Worm (Caenorhabditis elegans): ENCODE results near the gene wrt-3.

Gene wrt-3

ce11 chrIV:9477135-9477928 is at the start of gene wrt-3:
Gene wrt-3, minus strand, starts transcription at chrIV:9477456.
- TF ChIP-seq tbx-11 (GFP tag; IDR thresholded peaks at IDR 0.05) = peak; percentile 98
- TF ChIP-seq tra-4 (tag; optimal IDR thresholded peaks at IDR 0.05) = peak; percentile 87
- peak; percentile 99 for TF ChIP-seq scrt-1 (GFP tag; IDR thresholded peaks at IDR 0.05)
- peak; percentile 81 for TF ChIP-seq hmbx-1 (tag; optimal IDR thresholded peaks at IDR 0.05)
- no peak for TF ChIP-seq hmg-4 (GFP tag; optimal IDR thresholded peaks at IDR 0.05)
- TF ChIP-seq hnd-1 (tag; optimal IDR thresholded peaks at IDR 0.05) = peak; percentile 87
- TF ChIP-seq sea-1 (GFP tag; conservative IDR thresholded peaks at IDR 0.05) = no peak; the same call in 1 of the 2 replicates
- TF ChIP-seq flt-1 (GFP tag; IDR thresholded peaks at IDR 0.05) = peak; percentile 95
- peak; percentile 94 for TF ChIP-seq tbx-37 (GFP tag; conservative IDR thresholded peaks at IDR 0.05)
- TF ChIP-seq B0310.2 (tag; optimal IDR thresholded peaks at IDR 0.05) = peak; percentile 92
- peak; percentile 95 for TF ChIP-seq ceh-36 (tag; optimal IDR thresholded peaks at IDR 0.05)
- peak; percentile 98 for TF ChIP-seq pes-1 (GFP tag; IDR thresholded peaks at IDR 0.05)
- peak; percentile 91 for TF ChIP-seq F13C5.2 (tag; optimal IDR thresholded peaks at IDR 0.05)
- no peak for TF ChIP-seq ama-1 (optimal IDR thresholded peaks at IDR 0.05)
- peak; percentile 93 for TF ChIP-seq ceh-13 (GFP tag; optimal IDR thresholded peaks at IDR 0.05)
- peak; percentile 86 for TF ChIP-seq ets-7 (tag; optimal IDR thresholded peaks at IDR 0.05)
- TF ChIP-seq aly-1 (tag; optimal IDR thresholded peaks at IDR 0.05) = peak; percentile 95

ce11 chrIV:9527002-9527401 is 49.7 kb upstream of the wrt-3 start:
- no peak for TF ChIP-seq sea-1 (GFP tag; conservative IDR thresholded peaks at IDR 0.05)
- no peak for TF ChIP-seq flt-1 (GFP tag; IDR thresholded peaks at IDR 0.05)
- TF ChIP-seq hnd-1 (tag; optimal IDR thresholded peaks at IDR 0.05) = no peak
- TF ChIP-seq ama-1 (optimal IDR thresholded peaks at IDR 0.05) = no peak
- no peak for TF ChIP-seq pes-1 (GFP tag; IDR thresholded peaks at IDR 0.05)
- TF ChIP-seq hmg-4 (GFP tag; optimal IDR thresholded peaks at IDR 0.05) = no peak
- no peak for TF ChIP-seq F13C5.2 (tag; optimal IDR thresholded peaks at IDR 0.05)
- no peak for TF ChIP-seq scrt-1 (GFP tag; IDR thresholded peaks at IDR 0.05)
- TF ChIP-seq ceh-13 (GFP tag; optimal IDR thresholded peaks at IDR 0.05) = no peak
- no peak for TF ChIP-seq tra-4 (tag; optimal IDR thresholded peaks at IDR 0.05)
- no peak for TF ChIP-seq B0310.2 (tag; optimal IDR thresholded peaks at IDR 0.05)
- no peak for TF ChIP-seq hmbx-1 (tag; optimal IDR thresholded peaks at IDR 0.05)
- no peak for TF ChIP-seq tbx-37 (GFP tag; conservative IDR thresholded peaks at IDR 0.05)
- no peak for TF ChIP-seq tbx-11 (GFP tag; IDR thresholded peaks at IDR 0.05)
- no peak for TF ChIP-seq ceh-36 (tag; optimal IDR thresholded peaks at IDR 0.05)
- no peak for TF ChIP-seq aly-1 (tag; optimal IDR thresholded peaks at IDR 0.05)

ce11 chrIV:9525682-9526416 is 48.6 kb upstream of the wrt-3 start, which contains the start of gene elo-1:
Gene elo-1, plus strand, starts transcription at chrIV:9526366.
- TF ChIP-seq tbx-11 (GFP tag; IDR thresholded peaks at IDR 0.05) = no peak
- no peak for TF ChIP-seq ets-7 (tag; optimal IDR thresholded peaks at IDR 0.05)
- TF ChIP-seq F13C5.2 (tag; optimal IDR thresholded peaks at IDR 0.05) = no peak
- no peak for TF ChIP-seq ceh-36 (tag; optimal IDR thresholded peaks at IDR 0.05)
- TF ChIP-seq B0310.2 (tag; optimal IDR thresholded peaks at IDR 0.05) = no peak

DNA sequence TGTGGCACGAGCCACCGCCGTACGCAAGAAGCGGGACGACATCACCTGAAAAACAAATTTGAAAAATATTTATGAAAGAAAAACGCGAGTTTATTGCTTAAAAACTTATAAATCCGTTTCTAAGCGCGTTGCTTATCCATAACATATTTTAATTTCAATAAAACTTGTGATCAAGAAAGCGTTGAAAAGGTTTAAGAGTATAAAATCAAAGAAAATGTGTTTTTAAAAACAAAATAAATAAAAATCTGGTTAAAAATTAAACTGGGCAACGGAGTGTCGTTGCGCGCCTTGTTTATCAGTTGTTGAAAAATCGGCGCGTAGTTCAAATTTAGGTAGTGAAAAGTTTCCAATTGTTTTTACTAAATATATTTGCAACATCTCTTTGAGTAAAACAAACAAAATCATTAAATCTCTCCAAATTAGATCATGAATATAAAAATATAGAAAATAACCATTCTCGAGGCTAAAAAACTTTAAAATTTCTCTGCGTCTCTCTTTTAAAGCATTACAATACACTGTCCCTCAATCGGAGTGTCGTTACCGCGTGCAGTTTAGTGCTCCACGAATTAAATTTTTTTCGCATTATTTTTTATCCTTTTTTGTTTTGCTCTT is 47.7 kb upstream of the wrt-3 start, which contains the start of gene ndua-5:
Gene ndua-5, minus strand, starts transcription at position 51 of the 612 bp plus-strand sequence.
- peak; percentile 11 for TF ChIP-seq F13C5.2 (tag; optimal IDR thresholded peaks at IDR 0.05)
- TF ChIP-seq hmg-4 (GFP tag; optimal IDR thresholded peaks at IDR 0.05) = no peak

- TF ChIP-seq ceh-13 (GFP tag; optimal IDR thresholded peaks at IDR 0.05) (no peak), aly-1 (tag; optimal IDR thresholded peaks at IDR 0.05) (no peak), B0310.2 (tag; optimal IDR thresholded peaks at IDR 0.05) (no peak), tra-4 (tag; optimal IDR thresholded peaks at IDR 0.05) (no peak), tbx-37 (GFP tag; conservative IDR thresholded peaks at IDR 0.05) (no peak), flt-1 (GFP tag; IDR thresholded peaks at IDR 0.05) (no peak)
These were observed 45.9 kb upstream of the wrt-3 start for ce11 chrIV:9523139-9523538.

- TF ChIP-seq tbx-37 (GFP tag; conservative IDR thresholded peaks at IDR 0.05) (no peak), F13C5.2 (tag; optimal IDR thresholded peaks at IDR 0.05) (no peak), tra-4 (tag; optimal IDR thresholded peaks at IDR 0.05) (no peak), hmg-4 (GFP tag; optimal IDR thresholded peaks at IDR 0.05) (no peak), ceh-36 (tag; optimal IDR thresholded peaks at IDR 0.05) (no peak), pes-1 (GFP tag; IDR thresholded peaks at IDR 0.05) (no peak), sea-1 (GFP tag; conservative IDR thresholded peaks at IDR 0.05) (no peak), ets-7 (tag; optimal IDR thresholded peaks at IDR 0.05) (no peak), scrt-1 (GFP tag; IDR thresholded peaks at IDR 0.05) (no peak), hnd-1 (tag; optimal IDR thresholded peaks at IDR 0.05) (no peak), B0310.2 (tag; optimal IDR thresholded peaks at IDR 0.05) (no peak)
These were observed 43.4 kb upstream of the wrt-3 start for ce11 chrIV:9520629-9521028.

DNA sequence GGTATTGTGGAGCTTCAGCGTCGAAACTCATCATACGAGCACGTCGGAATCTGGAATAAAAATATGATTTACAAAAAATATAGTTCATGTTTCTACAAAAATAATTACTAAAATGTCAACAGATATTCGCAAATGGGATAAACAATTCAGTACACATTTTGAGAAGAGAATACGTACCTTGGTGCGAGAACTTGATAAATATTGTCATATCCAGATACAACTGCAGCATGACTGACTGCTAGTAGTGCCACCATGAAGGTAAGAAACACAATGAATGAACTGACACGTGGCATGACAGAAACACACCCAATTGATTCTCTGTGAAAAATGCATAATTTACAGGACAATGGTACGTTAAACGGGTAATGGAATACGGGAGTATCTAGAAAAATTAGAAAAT is 41.4 kb upstream of the wrt-3 start, which contains the start of gene nlp-35:
Gene nlp-35, minus strand, starts transcription at position 319 of the 400 bp plus-strand sequence.
- TF ChIP-seq ama-1 (optimal IDR thresholded peaks at IDR 0.05) (no peak), ceh-36 (tag; optimal IDR thresholded peaks at IDR 0.05) (no peak), sea-1 (GFP tag; conservative IDR thresholded peaks at IDR 0.05) (no peak), B0310.2 (tag; optimal IDR thresholded peaks at IDR 0.05) (no peak), tbx-11 (GFP tag; IDR thresholded peaks at IDR 0.05) (no peak), ceh-13 (GFP tag; optimal IDR thresholded peaks at IDR 0.05) (no peak), aly-1 (tag; optimal IDR thresholded peaks at IDR 0.05) (no peak)

Data from whole organism, early embryonic.